Worm (Caenorhabditis elegans) whole organism, late embryonic: ENCODE data around the gene Y54G2A.49.

ENCODE experiments used
- C08G9.2 ChIP-seq: sonication (generic microtip); optimal IDR thresholded peaks from 2 replicates; lab custom pipeline; 2016; ENCODE audit warnings: mild to moderate bottlenecking, missing genetic modification characterization, moderate library complexity, missing compliant biosample characterization
- K02D7.2 ChIP-seq: sonication (generic microtip); optimal IDR thresholded peaks from 2 replicates; lab custom pipeline; 2017; ENCODE audit warnings: mild to moderate bottlenecking, missing genetic modification characterization, missing compliant biosample characterization
- T23F11.4 ChIP-seq: fragments of 200-800 bp; sonication (Bioruptor generic); optimal IDR thresholded peaks from 2 replicates; lab custom pipeline; 2018; ENCODE audit warnings: mild to moderate bottlenecking, missing genetic modification characterization, missing compliant biosample characterization
- ahr-1 ChIP-seq: sonication (generic microtip); optimal IDR thresholded peaks from 2 replicates; lab custom pipeline; 2016; ENCODE audit warnings: missing genetic modification characterization, missing compliant biosample characterization
- ceh-18 ChIP-seq: sonication (generic microtip); optimal IDR thresholded peaks from 2 replicates; lab custom pipeline; 2016; ENCODE audit warnings: missing genetic modification characterization, missing compliant biosample characterization
- ceh-22 ChIP-seq: sonication (generic microtip); optimal IDR thresholded peaks from 2 replicates; lab custom pipeline; 2017; ENCODE audit warnings: missing biosample characterization, missing genetic modification characterization
- ceh-24 ChIP-seq: sonication (generic microtip); optimal IDR thresholded peaks from 2 replicates; lab custom pipeline; 2016; ENCODE audit warnings: mild to moderate bottlenecking, missing genetic modification characterization, missing compliant biosample characterization
- ceh-31 ChIP-seq: sonication (generic microtip); optimal IDR thresholded peaks from 2 replicates; lab custom pipeline; 2016; ENCODE audit warnings: missing genetic modification characterization, missing compliant biosample characterization
- ceh-6 ChIP-seq: fragments of 200-800 bp; sonication (Bioruptor generic); optimal IDR thresholded peaks from 2 replicates; lab custom pipeline; 2018; ENCODE audit warnings: mild to moderate bottlenecking, missing genetic modification characterization, missing compliant biosample characterization
- ceh-9 ChIP-seq: sonication (generic microtip); optimal IDR thresholded peaks from 2 replicates; lab custom pipeline; 2016; ENCODE audit warnings: mild to moderate bottlenecking, missing genetic modification characterization, inconsistent platforms, missing compliant biosample characterization
- elt-2 ChIP-seq: sonication (generic microtip); optimal IDR thresholded peaks from 2 replicates; lab custom pipeline; 2016; ENCODE audit warnings: missing genetic modification reagents, missing genetic modification characterization, missing compliant biosample characterization
- eyg-1 ChIP-seq: sonication (generic microtip); optimal IDR thresholded peaks from 2 replicates; lab custom pipeline; 2016; ENCODE audit warnings: missing genotype, missing genetic modification characterization, missing compliant biosample characterization
- fkh-10 ChIP-seq: fragments of 150-350 bp; optimal IDR thresholded peaks from 2 replicates; lab custom pipeline; 2014; ENCODE audit warnings: missing biosample characterization, missing genetic modification reagents, missing genetic modification characterization
- fkh-6 ChIP-seq: sonication (generic microtip); optimal IDR thresholded peaks from 2 replicates; lab custom pipeline; 2016; ENCODE audit warnings: missing genetic modification characterization, missing compliant biosample characterization
- gmeb-2 ChIP-seq: sonication (generic microtip); optimal IDR thresholded peaks from 2 replicates; lab custom pipeline; 2016; ENCODE audit warnings: missing genetic modification characterization, inconsistent platforms, missing compliant biosample characterization
- hlh-13 ChIP-seq: fragments of 200-800 bp; sonication (Bioruptor generic); optimal IDR thresholded peaks from 2 replicates; lab custom pipeline; 2018; ENCODE audit warnings: mild to moderate bottlenecking, missing genetic modification characterization, missing compliant biosample characterization
- hlh-15 ChIP-seq: sonication (generic microtip); optimal IDR thresholded peaks from 2 replicates; lab custom pipeline; 2016; ENCODE audit warnings: missing genetic modification characterization, missing compliant biosample characterization
- hlh-6 ChIP-seq: sonication (generic microtip); optimal IDR thresholded peaks from 2 replicates; lab custom pipeline; 2016; ENCODE audit warnings: missing genotype, missing genetic modification characterization, missing compliant biosample characterization
- hlh-8 ChIP-seq: sonication (generic microtip); optimal IDR thresholded peaks from 2 replicates; lab custom pipeline; 2016; ENCODE audit warnings: missing genotype, missing genetic modification characterization, missing compliant biosample characterization
- lim-6 ChIP-seq: sonication (generic microtip); optimal IDR thresholded peaks from 2 replicates; lab custom pipeline; 2016; ENCODE audit warnings: missing genetic modification characterization, missing compliant biosample characterization
- lin-11 ChIP-seq: fragments of 200-800 bp; sonication (Bioruptor generic); optimal IDR thresholded peaks from 2 replicates; lab custom pipeline; 2018; ENCODE audit warnings: mild to moderate bottlenecking, missing genetic modification characterization, missing compliant biosample characterization
- madf-2 ChIP-seq: sonication (generic microtip); optimal IDR thresholded peaks from 2 replicates; lab custom pipeline; 2017; ENCODE audit warnings: missing genetic modification characterization, missing compliant biosample characterization
- nfya-1 ChIP-seq: sonication (generic microtip); optimal IDR thresholded peaks from 2 replicates; lab custom pipeline; 2017; ENCODE audit warnings: missing genetic modification characterization, mild to moderate bottlenecking, missing compliant biosample characterization, antibody characterized with exemption, moderate library complexity
- nhr-232 ChIP-seq: sonication (generic microtip); optimal IDR thresholded peaks from 2 replicates; lab custom pipeline; 2016; ENCODE audit warnings: missing genetic modification characterization, missing compliant biosample characterization
- npax-4 ChIP-seq: sonication (generic microtip); optimal IDR thresholded peaks from 2 replicates; lab custom pipeline; 2016; ENCODE audit warnings: missing genetic modification characterization, missing compliant biosample characterization
- odd-2 ChIP-seq: sonication (generic microtip); optimal IDR thresholded peaks from 2 replicates; lab custom pipeline; 2017; ENCODE audit warnings: antibody characterized with exemption, mild to moderate bottlenecking, missing genetic modification characterization, missing compliant biosample characterization
- pat-9 ChIP-seq: fragments of 200-800 bp; sonication (Bioruptor generic); optimal IDR thresholded peaks from 2 replicates; lab custom pipeline; 2018; ENCODE audit warnings: mild to moderate bottlenecking, missing genetic modification characterization, moderate library complexity, missing compliant biosample characterization
- pqm-1 ChIP-seq: sonication (generic microtip); optimal IDR thresholded peaks from 2 replicates; lab custom pipeline; 2016; ENCODE audit warnings: missing genetic modification characterization, missing compliant biosample characterization
- sox-4 ChIP-seq: sonication (generic microtip); optimal IDR thresholded peaks from 2 replicates; lab custom pipeline; 2017; ENCODE audit warnings: mild to moderate bottlenecking, missing genetic modification characterization, inconsistent platforms, missing compliant biosample characterization
- syd-9 ChIP-seq: sonication (generic microtip); optimal IDR thresholded peaks from 2 replicates; lab custom pipeline; 2016; ENCODE audit warnings: mild to moderate bottlenecking, missing genetic modification characterization, moderate library complexity, missing compliant biosample characterization
- unc-42 ChIP-seq: sonication (generic microtip); optimal IDR thresholded peaks from 2 replicates; lab custom pipeline; 2016; ENCODE audit warnings: missing genotype, missing genetic modification characterization, missing compliant biosample characterization
- unc-55 ChIP-seq: sonication (generic microtip); optimal IDR thresholded peaks from 2 replicates; lab custom pipeline; 2017; ENCODE audit warnings: missing biosample characterization, missing genetic modification reagents, missing genetic modification characterization
- zip-5 ChIP-seq: sonication (generic microtip); optimal IDR thresholded peaks from 2 replicates; lab custom pipeline; 2016; ENCODE audit warnings: missing genetic modification characterization, missing compliant biosample characterization
- ztf-16 ChIP-seq: sonication (generic microtip); optimal IDR thresholded peaks from 2 replicates; lab custom pipeline; 2017; ENCODE audit warnings: missing genetic modification characterization, missing compliant biosample characterization

The Y54G2A.49 gene

ce11 chrIV:2858734-2859133 lies 5.7 kb upstream of the Y54G2A.49 start:
- TF ChIP-seq K02D7.2 (tag; lab: Kevin White, UChicago) = no peak
- TF ChIP-seq syd-9 (tag; lab: Kevin White, UChicago) = no peak
- TF ChIP-seq npax-4 (tag; lab: Kevin White, UChicago) = no peak
- TF ChIP-seq C08G9.2 = no peak
- no peak for TF ChIP-seq hlh-13 (GFP tag; lab: Kevin White, UChicago)
- TF ChIP-seq nhr-232 (tag; lab: Kevin White, UChicago) = no peak
- TF ChIP-seq odd-2 = no peak
- TF ChIP-seq, all 69 proteins: peak for 0

ce11 chrIV:2855056-2855752 lies 2.1 kb upstream of the Y54G2A.49 start:
- TF ChIP-seq nfya-1 (tag; lab: Kevin White, UChicago) = no peak
- TF ChIP-seq hlh-15 (tag; lab: Kevin White, UChicago) = no peak
- TF ChIP-seq hlh-8 (tag; lab: Kevin White, UChicago) = no peak
- TF ChIP-seq elt-2 (tag; lab: Kevin White, UChicago) = no peak
- TF ChIP-seq sox-4 (tag; lab: Kevin White, UChicago) = no peak
- no peak for TF ChIP-seq ztf-16 (tag; lab: Kevin White, UChicago)

ce11 chrIV:2854161-2854560 lies 1.1 kb upstream of the Y54G2A.49 start:
- TF ChIP-seq elt-2 (tag; lab: Kevin White, UChicago) (no peak), npax-4 (tag; lab: Kevin White, UChicago) (no peak), lim-6 (tag; lab: Kevin White, UChicago) (no peak), ceh-31 (tag; lab: Kevin White, UChicago) (no peak)

- TF ChIP-seq hlh-13 (GFP tag; lab: Kevin White, UChicago) (no peak), hlh-8 (tag; lab: Kevin White, UChicago) (no peak), unc-42 (no peak), gmeb-2 (no peak), ceh-22 (tag; lab: Kevin White, UChicago) (no peak), ceh-9 (tag; lab: Kevin White, UChicago) (no peak), C08G9.2 (no peak), hlh-6 (tag; lab: Kevin White, UChicago) (no peak), lim-6 (tag; lab: Kevin White, UChicago) (no peak), pat-9 (tag; lab: Kevin White, UChicago) (no peak), zip-5 (no peak)
These were observed 1.4 kb downstream of the Y54G2A.49 start for ce11 chrIV:2851625-2852024.

- TF ChIP-seq eyg-1 (no peak), ceh-18 (tag; lab: Kevin White, UChicago) (no peak), ahr-1 (tag; lab: Kevin White, UChicago) (no peak), hlh-8 (tag; lab: Kevin White, UChicago) (no peak), ztf-16 (tag; lab: Kevin White, UChicago) (no peak), unc-55 (GFP tag; lab: Kevin White, UChicago) (no peak), ceh-9 (tag; lab: Kevin White, UChicago) (no peak), lin-11 (tag; lab: Kevin White, UChicago) (no peak), sox-4 (tag; lab: Kevin White, UChicago) (no peak), ceh-24 (no peak), odd-2 (no peak), fkh-10 (GFP tag; lab: Kevin White, UChicago) (no peak), nfya-1 (tag; lab: Kevin White, UChicago) (no peak), pqm-1 (no peak), elt-2 (tag; lab: Kevin White, UChicago) (no peak), ceh-6 (GFP tag; lab: Kevin White, UChicago) (no peak), T23F11.4 (no peak), madf-2 (tag; lab: Kevin White, UChicago) (no peak), fkh-6 (no peak)
These were observed 2.5 kb downstream of the Y54G2A.49 start, which contains the start of gene clec-85 for ce11 chrIV:2850586-2850985. clec-85 (plus strand) TSS chrIV:2850886.
